Worm (Caenorhabditis elegans) whole organism, L4 larva: Measurements from ENCODE around the gene flcn-1.

Experiments used
- D1046.2 ChIP-seq: fragments of 200-800 bp; sonication (Bioruptor generic); IDR thresholded peaks from 2 replicates; pipeline ENCODE4 v1.3.6; 2022; ENCODE audit warnings: missing genetic modification characterization, missing compliant biosample characterization
- F10B5.3 ChIP-seq: sonication (generic microtip); optimal IDR thresholded peaks from 2 replicates; lab custom pipeline; 2016; ENCODE audit warnings: mild to moderate bottlenecking, missing genetic modification characterization, missing compliant biosample characterization
- F37D6.2 ChIP-seq: sonication (generic microtip); optimal IDR thresholded peaks from 2 replicates; lab custom pipeline; 2016; ENCODE audit warnings: mild to moderate bottlenecking, missing genetic modification characterization, missing compliant biosample characterization
- F44E2.7 ChIP-seq: fragments of 200-800 bp; sonication (Bioruptor generic); IDR thresholded peaks from 2 replicates; pipeline ENCODE4 v2.1.2; 2022; ENCODE audit warnings: missing genetic modification characterization, missing compliant biosample characterization
- F49E8.2 ChIP-seq: sonication (generic microtip); optimal IDR thresholded peaks from 2 replicates; lab custom pipeline; 2016; ENCODE audit warnings: missing compliant biosample characterization, mild to moderate bottlenecking, missing genetic modification characterization, borderline replicate concordance
- T20F7.1 ChIP-seq: fragments of 200-800 bp; sonication (Bioruptor generic); optimal IDR thresholded peaks from 2 replicates; lab custom pipeline; 2018; ENCODE audit warnings: mild to moderate bottlenecking, missing genetic modification characterization, missing compliant biosample characterization
- T26A8.4 ChIP-seq: fragments of 200-800 bp; sonication (Bioruptor generic); IDR thresholded peaks from 2 replicates; pipeline ENCODE4 v1.3.6; 2022; ENCODE audit warnings: missing genetic modification characterization, missing compliant biosample characterization
- Y48G9A.11 ChIP-seq: fragments of 200-800 bp; sonication (Bioruptor generic); IDR thresholded peaks from 2 replicates; pipeline ENCODE4 v1.3.6; 2022; ENCODE audit warnings: missing genetic modification reagents, missing genetic modification characterization, missing compliant biosample characterization
- Y5F2A.4 ChIP-seq: fragments of 200-800 bp; sonication (Bioruptor generic); optimal IDR thresholded peaks from 2 replicates; lab custom pipeline; 2018; ENCODE audit warnings: mild to moderate bottlenecking, missing genetic modification characterization, missing compliant biosample characterization
- aha-1 ChIP-seq: fragments of 150-350 bp; peaks from one replicate; lab custom pipeline; 2014; ENCODE audit warnings: missing biosample characterization, missing genetic modification characterization
- aly-2 ChIP-seq: sonication (generic microtip); optimal IDR thresholded peaks from 2 replicates; lab custom pipeline; 2018; ENCODE audit warnings: missing biosample characterization, missing genetic modification characterization
- ceh-44 ChIP-seq: fragments of 200-800 bp; sonication (Bioruptor generic); IDR thresholded peaks from 2 replicates; pipeline ENCODE4 v1.3.6; 2022; ENCODE audit warnings: missing genetic modification reagents, missing genetic modification characterization, missing compliant biosample characterization
- ceh-62 ChIP-seq: sonication (generic microtip); optimal IDR thresholded peaks from 2 replicates; lab custom pipeline; 2017; ENCODE audit warnings: missing biosample characterization, missing genetic modification characterization
- ceh-82 ChIP-seq: sonication (generic microtip); optimal IDR thresholded peaks from 2 replicates; lab custom pipeline; 2017; ENCODE audit warnings: missing biosample characterization, missing genetic modification characterization
- dpl-1 ChIP-seq: fragments of 150-350 bp; optimal IDR thresholded peaks from 2 replicates; lab custom pipeline; 2014; ENCODE audit warnings: missing biosample characterization, missing genetic modification reagents, missing genetic modification characterization
- dve-1 ChIP-seq: sonication (generic microtip); optimal IDR thresholded peaks from 2 replicates; lab custom pipeline; 2017; ENCODE audit warnings: antibody characterized with exemption, mild to moderate bottlenecking, missing genetic modification characterization, missing compliant biosample characterization; ENCODE audit not compliant: insufficient read depth
- egl-27 ChIP-seq: sonication (generic microtip); optimal IDR thresholded peaks from 3 replicates; lab custom pipeline; 2017; ENCODE audit warnings: missing biosample characterization, missing genetic modification reagents, missing genetic modification characterization
- egl-43 ChIP-seq: fragments of 200-800 bp; sonication (Bioruptor generic); IDR thresholded peaks from 2 replicates; pipeline ENCODE4 v1.3.6; 2022; ENCODE audit warnings: missing genetic modification reagents, missing genetic modification characterization, missing compliant biosample characterization
- fkh-10 ChIP-seq: fragments of 150-350 bp; optimal IDR thresholded peaks from 2 replicates; lab custom pipeline; 2014; ENCODE audit warnings: missing biosample characterization, missing genetic modification reagents, missing genetic modification characterization
- fos-1 ChIP-seq: fragments of 150-350 bp; optimal IDR thresholded peaks from 2 replicates; lab custom pipeline; 2014; ENCODE audit warnings: missing biosample characterization, missing genetic modification characterization
- gei-8 ChIP-seq: fragments of 200-800 bp; sonication (Bioruptor generic); optimal IDR thresholded peaks from 2 replicates; lab custom pipeline; 2018; ENCODE audit warnings: mild to moderate bottlenecking, missing genetic modification characterization, missing compliant biosample characterization
- hmg-1.1 ChIP-seq: fragments of 200-800 bp; sonication (Bioruptor generic); IDR thresholded peaks from 2 replicates; pipeline ENCODE4 v1.3.6; 2022; ENCODE audit warnings: missing genetic modification reagents, missing genetic modification characterization, missing compliant biosample characterization
- lim-7 ChIP-seq: fragments of 200-800 bp; sonication (Bioruptor generic); IDR thresholded peaks from 2 replicates; pipeline ENCODE4 v1.3.6; 2022; ENCODE audit warnings: missing genetic modification characterization, missing compliant biosample characterization
- lin-13 ChIP-seq: fragments of 150-350 bp; optimal IDR thresholded peaks from 2 replicates; lab custom pipeline; 2014; ENCODE audit warnings: missing biosample characterization, missing genetic modification reagents, missing genetic modification characterization
- lsy-2 ChIP-seq, 2 experiments: fragments of 150-350 bp in 1 of 2; sonication (generic microtip) in 1 of 2; optimal IDR thresholded peaks; 2 replicates each; lab custom pipeline; 2014 to 2017; ENCODE audit warnings: missing biosample characterization in 2 of 2, missing genetic modification characterization in 2 of 2
- madf-5 ChIP-seq, 2 experiments: fragments of 200-800 bp; sonication (Bioruptor generic); IDR thresholded peaks; 2 replicates each; pipeline ENCODE4 v1.3.6; 2022; ENCODE audit warnings: missing compliant biosample characterization in 2 of 2, missing genetic modification characterization in 2 of 2
- madf-9 ChIP-seq: fragments of 200-800 bp; sonication (Bioruptor generic); conservative IDR thresholded peaks from 2 replicates; pipeline ENCODE4 v1.3.6; 2022; ENCODE audit warnings: missing genetic modification reagents, missing genetic modification characterization, missing compliant biosample characterization
- mep-1 ChIP-seq: fragments of 150-350 bp; sonication (generic microtip); optimal IDR thresholded peaks from 3 replicates; lab custom pipeline; 2014; ENCODE audit warnings: missing biosample characterization, missing genetic modification characterization
- mxl-2 ChIP-seq: fragments of 200-800 bp; sonication (Bioruptor generic); conservative IDR thresholded peaks from 2 replicates; pipeline ENCODE4 v1.3.6; 2022; ENCODE audit warnings: missing genetic modification reagents, missing genetic modification characterization, missing compliant biosample characterization
- mxl-3 ChIP-seq: fragments of 200-800 bp; sonication (Bioruptor generic); optimal IDR thresholded peaks from 2 replicates; lab custom pipeline; 2018; ENCODE audit warnings: mild to moderate bottlenecking, missing genetic modification characterization, missing compliant biosample characterization
- nhr-102 ChIP-seq: sonication (generic microtip); optimal IDR thresholded peaks from 2 replicates; lab custom pipeline; 2016; ENCODE audit warnings: mild to moderate bottlenecking, missing genetic modification characterization, moderate library complexity, missing compliant biosample characterization
- nhr-28 ChIP-seq: fragments of 150-350 bp; optimal IDR thresholded peaks from 2 replicates; lab custom pipeline; 2014; ENCODE audit warnings: missing biosample characterization, missing genetic modification characterization
- nhr-6 ChIP-seq: fragments of 150-350 bp; optimal IDR thresholded peaks from 2 replicates; lab custom pipeline; 2014; ENCODE audit warnings: missing biosample characterization, missing genetic modification characterization
- pha-4 ChIP-seq, 2 experiments: fragments of 150-350 bp in 1 of 2; fragments of 200-800 bp in 1 of 2; sonication (Bioruptor generic) in 1 of 2; IDR thresholded peaks in 1 of 2; optimal IDR thresholded peaks in 1 of 2; 2 replicates each; pipeline versions ENCODE4 v1.3.6 to Lab custom; 2014 to 2022; ENCODE audit warnings: missing genetic modification characterization in 2 of 2, missing genetic modification reagents in 2 of 2, missing biosample characterization in 1 of 2, missing compliant biosample characterization in 1 of 2
- pqm-1 ChIP-seq: sonication (generic microtip); optimal IDR thresholded peaks from 2 replicates; lab custom pipeline; 2017; ENCODE audit warnings: missing biosample characterization, missing genetic modification characterization
- set-16 ChIP-seq: fragments of 200-800 bp; sonication (Bioruptor generic); IDR thresholded peaks from 2 replicates; pipeline ENCODE4 v1.3.6; 2022; ENCODE audit warnings: missing genetic modification reagents, missing genetic modification characterization, missing compliant biosample characterization
- snpc-1.2 ChIP-seq: fragments of 200-800 bp; sonication (Bioruptor generic); IDR thresholded peaks from 2 replicates; pipeline ENCODE4 v1.3.6; 2022; ENCODE audit warnings: missing genetic modification reagents, missing genetic modification characterization, missing compliant biosample characterization
- snpc-4 ChIP-seq: fragments of 150-350 bp; optimal IDR thresholded peaks from 2 replicates; lab custom pipeline; 2014; ENCODE audit warnings: missing biosample characterization, missing genetic modification characterization
- spr-3 ChIP-seq: fragments of 200-800 bp; sonication (Bioruptor generic); optimal IDR thresholded peaks from 2 replicates; lab custom pipeline; 2018; ENCODE audit warnings: mild to moderate bottlenecking, missing genetic modification characterization, missing compliant biosample characterization
- unc-130 ChIP-seq: sonication (generic microtip); optimal IDR thresholded peaks from 2 replicates; lab custom pipeline; 2016; ENCODE audit warnings: missing genetic modification reagents, missing genetic modification characterization, missing compliant biosample characterization
- unc-39 ChIP-seq: sonication (generic microtip); optimal IDR thresholded peaks from 2 replicates; lab custom pipeline; 2017; ENCODE audit warnings: missing biosample characterization, missing genetic modification characterization
- zfp-2 ChIP-seq: sonication (generic microtip); optimal IDR thresholded peaks from 2 replicates; lab custom pipeline; 2016; ENCODE audit warnings: mild to moderate bottlenecking, missing genetic modification characterization, missing compliant biosample characterization
- zfp-3 ChIP-seq: fragments of 200-800 bp; sonication (Bioruptor generic); conservative IDR thresholded peaks from 2 replicates; pipeline ENCODE4 v1.3.6; 2022; ENCODE audit warnings: missing genetic modification reagents, missing genetic modification characterization, missing compliant biosample characterization
- zip-2 ChIP-seq: fragments of 150-350 bp; optimal IDR thresholded peaks from 2 replicates; lab custom pipeline; 2014; ENCODE audit warnings: missing biosample characterization, missing genetic modification characterization
- ztf-7 ChIP-seq: fragments of 150-350 bp; optimal IDR thresholded peaks from 2 replicates; lab custom pipeline; 2014; ENCODE audit warnings: missing biosample characterization, missing genetic modification characterization

flcn-1 gene

DNA sequence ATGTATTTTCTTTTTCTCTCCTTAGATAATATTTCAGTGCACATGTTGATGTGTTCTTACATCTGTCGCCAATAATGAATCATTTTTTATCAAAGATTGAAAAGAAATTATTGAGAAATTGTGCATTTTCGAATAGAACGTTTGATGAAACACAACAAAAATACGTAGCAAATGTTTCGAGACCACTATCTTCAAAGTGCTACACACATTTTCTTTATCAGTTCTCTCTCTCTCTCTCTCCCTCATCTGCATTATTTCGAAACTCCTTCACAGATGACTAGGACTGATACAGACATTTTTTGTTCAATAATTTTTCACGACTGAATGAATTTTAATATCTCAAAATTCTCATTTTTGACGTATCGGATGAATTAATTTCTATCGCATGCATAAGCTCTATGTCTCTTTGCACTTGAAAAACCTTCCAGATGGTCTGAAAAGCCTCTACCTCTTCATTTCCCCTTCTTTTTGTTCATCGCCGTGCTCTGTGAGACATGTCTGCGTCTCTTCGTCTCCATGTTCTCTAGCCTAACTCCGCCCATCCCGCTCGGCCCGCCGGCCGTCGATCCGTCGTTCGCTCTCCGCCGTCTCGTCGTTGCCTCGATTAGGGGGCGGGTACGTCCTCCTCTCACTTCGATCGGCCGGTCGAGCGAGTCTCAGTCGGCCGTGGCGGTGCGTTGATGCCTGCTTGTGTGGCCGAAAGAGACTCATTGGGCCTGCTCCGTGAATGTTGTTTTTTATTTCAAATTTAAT, 14.9 kb downstream of the flcn-1 start (continued):
- TF ChIP-seq ztf-7 (tag; lab: Kevin White, UChicago) (no peak), F37D6.2 (tag; lab: Kevin White, UChicago) (peak; percentile 51), egl-27 (tag; lab: Kevin White, UChicago) (no peak), Y48G9A.11 (GFP tag; lab: Robert Waterston, UW) (no peak), nhr-28 (peak; percentile 59), dve-1 (tag; lab: Kevin White, UChicago) (peak; percentile 18), pqm-1 (tag; lab: Kevin White, UChicago) (peak; percentile 63), mxl-2 (GFP tag; lab: Robert Waterston, UW) (no peak), ceh-82 (tag; lab: Kevin White, UChicago) (no peak), nhr-6 (tag; lab: Kevin White, UChicago) (no peak), gei-8 (GFP tag; lab: Kevin White, UChicago) (no peak), hmg-1.1 (GFP tag; lab: Robert Waterston, UW) (peak; percentile 75), egl-43 (GFP tag; lab: Robert Waterston, UW) (peak; percentile 78), madf-5 (GFP tag; IDR thresholded peaks at IDR 0.05; lab: Robert Waterston, UW) (no peak), lim-7 (GFP tag; lab: Robert Waterston, UW) (no peak), mep-1 (peak; percentile 30), lin-13 (GFP tag; lab: Kevin White, UChicago) (no peak), aly-2 (tag; lab: Kevin White, UChicago) (no peak), fkh-10 (GFP tag; lab: Kevin White, UChicago) (no peak), F49E8.2 (no peak), snpc-1.2 (GFP tag; lab: Robert Waterston, UW) (no peak), dpl-1 (GFP tag; lab: Kevin White, UChicago) (peak; percentile 7)
- TF ChIP-seq, all 104 proteins: peak for 23

ce11 chrII:6951250-6951806, 22.8 kb downstream of the flcn-1 start, which contains the start of the genes malt-1 and ceh-38:
Gene malt-1, minus strand, starts transcription at chrII:6951300.
Gene ceh-38, plus strand, starts transcription at chrII:6951526.
- TF ChIP-seq snpc-4 (tag; lab: Kevin White, UChicago) (peak; percentile 72), snpc-1.2 (GFP tag; lab: Robert Waterston, UW) (no peak), T20F7.1 (peak; percentile 88), pqm-1 (tag; lab: Kevin White, UChicago) (peak; percentile 44), fos-1 (tag; lab: Kevin White, UChicago) (peak; percentile 43), F37D6.2 (tag; lab: Kevin White, UChicago) (peak; percentile 90), ceh-44 (no peak), dve-1 (tag; lab: Kevin White, UChicago) (peak; percentile 98), ztf-7 (tag; lab: Kevin White, UChicago) (peak; percentile 77), mxl-3 (GFP tag; lab: Kevin White, UChicago) (peak; percentile 93), Y48G9A.11 (GFP tag; lab: Robert Waterston, UW) (no peak), spr-3 (GFP tag; lab: Kevin White, UChicago) (peak; percentile 12), nhr-102 (tag; lab: Kevin White, UChicago) (peak; percentile 78), unc-130 (GFP tag; lab: Kevin White, UChicago) (peak; percentile 16), aha-1 (tag; lab: Kevin White, UChicago) (peak; percentile 92), unc-39 (tag; lab: Kevin White, UChicago) (no peak), madf-5 (GFP tag; IDR thresholded peaks at IDR 0.05; lab: Robert Waterston, UW) (no peak), madf-9 (0 out of 2 replicates have a peak, but pooled peaks have one; percentile 34), zip-2 (tag; lab: Kevin White, UChicago) (peak; percentile 77), T26A8.4 (GFP tag; lab: Robert Waterston, UW) (peak; percentile 88), lsy-2 (tag; optimal IDR thresholded peaks at IDR 0.05; lab: Kevin White, UChicago) (peak; percentile 94 to 97), set-16 (GFP tag; lab: Robert Waterston, UW) (no peak), Y5F2A.4 (GFP tag; lab: Kevin White, UChicago) (no peak), zfp-2 (tag; lab: Kevin White, UChicago) (peak; percentile 59), F49E8.2 (no peak), gei-8 (GFP tag; lab: Kevin White, UChicago) (no peak), fkh-10 (GFP tag; lab: Kevin White, UChicago) (peak; percentile 97), D1046.2 (GFP tag; lab: Robert Waterston, UW) (no peak), lin-13 (GFP tag; lab: Kevin White, UChicago) (peak; percentile 88), zfp-3 (no peak), F44E2.7 (0 out of 2 replicates have a peak, but pooled peaks have one; percentile 15), pha-4 (GFP tag; IDR thresholded peaks at IDR 0.05; lab: Robert Waterston, UW) (peak; percentile 64), pha-4 (tag; optimal IDR thresholded peaks at IDR 0.05; lab: Kevin White, UChicago) (no peak), F10B5.3 (tag; lab: Kevin White, UChicago) (peak; percentile 74), ceh-62 (tag; lab: Kevin White, UChicago) (no peak)
